Worm (Caenorhabditis elegans) whole organism, young adult: Measurements from ENCODE around the gene acr-12.
A peak's percentile ranks its signal among the peaks of the same experiment; 100 is the strongest.

Experiments used
- B0261.1 ChIP-seq: sonication (generic microtip); optimal IDR thresholded peaks from 2 replicates; lab custom pipeline; 2016; ENCODE audit warnings: mild to moderate bottlenecking, missing genetic modification characterization, moderate library complexity, missing compliant biosample characterization
- D2030.7 ChIP-seq: fragments of 200-800 bp; sonication (Bioruptor generic); IDR thresholded peaks from 2 replicates; pipeline ENCODE4 v1.3.6; 2022; ENCODE audit warnings: missing genetic modification reagents, missing genetic modification characterization, missing compliant biosample characterization
- F37B4.10 ChIP-seq: fragments of 200-800 bp; sonication (Bioruptor generic); IDR thresholded peaks from 2 replicates; pipeline ENCODE4 v1.3.6; 2022; ENCODE audit warnings: missing genetic modification characterization, missing compliant biosample characterization
- F52B5.7 ChIP-seq: sonication (generic microtip); optimal IDR thresholded peaks from 2 replicates; lab custom pipeline; 2016; ENCODE audit warnings: mild to moderate bottlenecking, missing genetic modification characterization, missing compliant biosample characterization
- T26A5.8 ChIP-seq: sonication (generic microtip); optimal IDR thresholded peaks from 2 replicates; lab custom pipeline; 2016; ENCODE audit warnings: missing genetic modification characterization, missing compliant biosample characterization
- Y56A3A.18 ChIP-seq: fragments of 200-800 bp; sonication (Bioruptor generic); IDR thresholded peaks from 2 replicates; pipeline ENCODE4 v1.3.6; 2022; ENCODE audit warnings: missing genetic modification reagents, missing genetic modification characterization, missing compliant biosample characterization
- Y67H2A.10 ChIP-seq: fragments of 200-800 bp; sonication (Bioruptor generic); conservative IDR thresholded peaks from 2 replicates; pipeline ENCODE4 v1.3.6; 2022; ENCODE audit warnings: missing genetic modification reagents, missing genetic modification characterization, missing compliant biosample characterization
- Y95B8A.8 ChIP-seq: fragments of 200-800 bp; sonication (Bioruptor generic); IDR thresholded peaks from 2 replicates; pipeline ENCODE4 v1.3.6; 2022; ENCODE audit warnings: missing genetic modification reagents, missing genetic modification characterization, missing compliant biosample characterization
- ZK185.1 ChIP-seq: sonication (generic microtip); optimal IDR thresholded peaks from 2 replicates; lab custom pipeline; 2016; ENCODE audit warnings: mild to moderate bottlenecking, missing genetic modification characterization, missing compliant biosample characterization; ENCODE audit not compliant: poor library complexity, severe bottlenecking
- aptf-3 ChIP-seq: fragments of 200-800 bp; sonication (Bioruptor generic); IDR thresholded peaks from 2 replicates; pipeline ENCODE4 v1.3.6; 2022; ENCODE audit warnings: missing genetic modification characterization, missing compliant biosample characterization
- athp-1 ChIP-seq: sonication (generic microtip); optimal IDR thresholded peaks from 2 replicates; lab custom pipeline; 2017; ENCODE audit warnings: mild to moderate bottlenecking, missing genetic modification characterization, missing compliant biosample characterization
- attf-3 ChIP-seq: fragments of 200-800 bp; sonication (Bioruptor generic); conservative IDR thresholded peaks from 2 replicates; pipeline ENCODE4 v1.3.6; 2022; ENCODE audit warnings: missing genetic modification reagents, missing genetic modification characterization, missing compliant biosample characterization
- bed-1 ChIP-seq: fragments of 200-800 bp; sonication (Bioruptor generic); IDR thresholded peaks from 2 replicates; pipeline ENCODE4 v1.3.6; 2022; ENCODE audit warnings: missing genetic modification reagents, missing genetic modification characterization, missing compliant biosample characterization
- cebp-1 ChIP-seq, 2 experiments: fragments of 200-800 bp in 1 of 2; sonication (Bioruptor generic) in 1 of 2; sonication (generic microtip) in 1 of 2; IDR thresholded peaks in 1 of 2; optimal IDR thresholded peaks in 1 of 2; 2 replicates each; pipeline versions ENCODE4 v1.3.6 to Lab custom; 2017 to 2022; ENCODE audit warnings: missing compliant biosample characterization in 2 of 2, missing genetic modification characterization in 2 of 2, mild to moderate bottlenecking in 1 of 2, missing genetic modification reagents in 1 of 2, moderate library complexity in 1 of 2
- ceh-40 ChIP-seq: fragments of 200-800 bp; sonication (Bioruptor generic); IDR thresholded peaks from 2 replicates; pipeline ENCODE4 v1.3.6; 2022; ENCODE audit warnings: missing genetic modification characterization, missing compliant biosample characterization
- ceh-91 ChIP-seq: fragments of 200-800 bp; sonication (Bioruptor generic); IDR thresholded peaks from 2 replicates; pipeline ENCODE4 v1.3.6; 2022; ENCODE audit warnings: missing genetic modification reagents, missing genetic modification characterization, missing compliant biosample characterization
- die-1 ChIP-seq: sonication (generic microtip); optimal IDR thresholded peaks from 2 replicates; lab custom pipeline; 2016; ENCODE audit warnings: missing genotype, mild to moderate bottlenecking, missing genetic modification characterization, missing compliant biosample characterization
- dox-1 ChIP-seq: fragments of 200-800 bp; sonication (Bioruptor generic); IDR thresholded peaks from 2 replicates; pipeline ENCODE4 v1.3.6; 2022; ENCODE audit warnings: missing genetic modification reagents, missing genetic modification characterization, missing compliant biosample characterization
- ekl-4 ChIP-seq: fragments of 200-800 bp; sonication (Bioruptor generic); IDR thresholded peaks from 2 replicates; pipeline ENCODE4 v1.3.6; 2022; ENCODE audit warnings: missing genetic modification reagents, missing genetic modification characterization, missing compliant biosample characterization
- ets-4 ChIP-seq: fragments of 200-800 bp; sonication (Bioruptor generic); optimal IDR thresholded peaks from 2 replicates; lab custom pipeline; 2018; ENCODE audit warnings: mild to moderate bottlenecking, missing genetic modification characterization, missing compliant biosample characterization
- fkh-3 ChIP-seq: sonication (generic microtip); optimal IDR thresholded peaks from 2 replicates; lab custom pipeline; 2016; ENCODE audit warnings: mild to moderate bottlenecking, missing genetic modification characterization, missing compliant biosample characterization
- gei-17 ChIP-seq: fragments of 200-800 bp; sonication (Bioruptor generic); optimal IDR thresholded peaks from 2 replicates; lab custom pipeline; 2018; ENCODE audit warnings: mild to moderate bottlenecking, missing genetic modification characterization, missing compliant biosample characterization
- hlh-26 ChIP-seq: fragments of 200-800 bp; sonication (Bioruptor generic); conservative IDR thresholded peaks from 2 replicates; pipeline ENCODE4 v1.3.6; 2022; ENCODE audit warnings: missing genetic modification reagents, missing genetic modification characterization, missing compliant biosample characterization
- hmg-20 ChIP-seq: fragments of 200-800 bp; sonication (Bioruptor generic); IDR thresholded peaks from 2 replicates; pipeline ENCODE4 v1.3.6; 2022; ENCODE audit warnings: missing genetic modification reagents, missing genetic modification characterization, missing compliant biosample characterization
- lin-35 ChIP-seq, 3 experiments: fragments of 150-350 bp in 2 of 3; sonication (generic microtip) in 1 of 3; optimal IDR thresholded peaks; 2 replicates each; lab custom pipeline; 2014 to 2018; ENCODE audit warnings: missing biosample characterization in 3 of 3, missing genetic modification characterization in 3 of 3, missing genetic modification reagents in 3 of 3
- lin-40 ChIP-seq: sonication (generic microtip); optimal IDR thresholded peaks from 2 replicates; lab custom pipeline; 2016; ENCODE audit warnings: missing genetic modification characterization, mild to moderate bottlenecking, missing compliant biosample characterization, missing genotype, missing genetic modification reagents
- lin-54 ChIP-seq: fragments of 200-800 bp; sonication (Bioruptor generic); optimal IDR thresholded peaks from 2 replicates; lab custom pipeline; 2018; ENCODE audit warnings: mild to moderate bottlenecking, missing genetic modification characterization, missing compliant biosample characterization
- lir-1 ChIP-seq: fragments of 200-800 bp; sonication (Bioruptor generic); conservative IDR thresholded peaks from 2 replicates; pipeline ENCODE4 v1.3.6; 2022; ENCODE audit warnings: missing genetic modification reagents, missing genetic modification characterization, missing compliant biosample characterization
- lsl-1 ChIP-seq: fragments of 200-800 bp; sonication (Bioruptor generic); optimal IDR thresholded peaks from 2 replicates; lab custom pipeline; 2018; ENCODE audit warnings: mild to moderate bottlenecking, missing genetic modification characterization, moderate library complexity, missing compliant biosample characterization
- lsy-27 ChIP-seq: sonication (generic microtip); optimal IDR thresholded peaks from 2 replicates; lab custom pipeline; 2017; ENCODE audit warnings: missing genetic modification characterization, mild to moderate bottlenecking, missing compliant biosample characterization, antibody characterized with exemption, missing genotype, borderline replicate concordance; ENCODE audit not compliant: insufficient read depth
- madf-10 ChIP-seq: sonication (generic microtip); optimal IDR thresholded peaks from 2 replicates; lab custom pipeline; 2016; ENCODE audit warnings: mild to moderate bottlenecking, missing genetic modification characterization, missing compliant biosample characterization
- mcd-1 ChIP-seq: fragments of 200-800 bp; sonication (Bioruptor generic); IDR thresholded peaks from 2 replicates; pipeline ENCODE4 v1.3.6; 2022; ENCODE audit warnings: missing genetic modification reagents, missing genetic modification characterization, missing compliant biosample characterization
- mel-28 ChIP-seq: sonication (generic microtip); optimal IDR thresholded peaks from 2 replicates; lab custom pipeline; 2016; ENCODE audit warnings: borderline replicate concordance, mild to moderate bottlenecking, missing genetic modification characterization, missing compliant biosample characterization
- nfyb-1 ChIP-seq: fragments of 200-800 bp; sonication (Bioruptor generic); IDR thresholded peaks from 2 replicates; pipeline ENCODE4 v1.3.6; 2022; ENCODE audit warnings: missing genetic modification reagents, missing genetic modification characterization, missing compliant biosample characterization
- nhr-179 ChIP-seq: sonication (generic microtip); optimal IDR thresholded peaks from 2 replicates; lab custom pipeline; 2016; ENCODE audit warnings: mild to moderate bottlenecking, missing genetic modification characterization, missing compliant biosample characterization
- nhr-80 ChIP-seq: sonication (generic microtip); optimal IDR thresholded peaks from 2 replicates; lab custom pipeline; 2016; ENCODE audit warnings: missing genetic modification characterization, missing compliant biosample characterization
- sdz-38 ChIP-seq: sonication (generic microtip); optimal IDR thresholded peaks from 2 replicates; lab custom pipeline; 2016; ENCODE audit warnings: missing genotype, missing genetic modification characterization, missing compliant biosample characterization
- snpc-1.1 ChIP-seq: sonication (generic microtip); optimal IDR thresholded peaks from 2 replicates; lab custom pipeline; 2017; ENCODE audit warnings: missing genetic modification characterization, mild to moderate bottlenecking, missing compliant biosample characterization, antibody characterized with exemption, moderate library complexity, missing genotype, missing genetic modification reagents; ENCODE audit not compliant: insufficient read depth
- snpc-4 ChIP-seq, 5 experiments: fragments of 150-350 bp in 1 of 5; sonication (generic microtip) in 4 of 5; optimal IDR thresholded peaks; 2 replicates each; lab custom pipeline; 2014 to 2018; ENCODE audit warnings: missing genetic modification characterization in 5 of 5, missing biosample characterization in 3 of 5, antibody characterized with exemption in 2 of 5, mild to moderate bottlenecking in 2 of 5, missing compliant biosample characterization in 2 of 5, missing genotype in 2 of 5, moderate library complexity in 2 of 5, missing genetic modification reagents in 1 of 5
- sptf-2 ChIP-seq: fragments of 200-800 bp; sonication (Bioruptor generic); optimal IDR thresholded peaks from 2 replicates; lab custom pipeline; 2018; ENCODE audit warnings: mild to moderate bottlenecking, missing genetic modification characterization, missing compliant biosample characterization
- tbp1 ChIP-seq: fragments of 200-800 bp; sonication (Bioruptor generic); optimal IDR thresholded peaks from 2 replicates; lab custom pipeline; 2018; ENCODE audit warnings: mild to moderate bottlenecking, missing genetic modification characterization, missing compliant biosample characterization
- unc-62 ChIP-seq: fragments of 150-350 bp; optimal IDR thresholded peaks from 2 replicates; lab custom pipeline; 2014; ENCODE audit warnings: missing biosample characterization, missing genetic modification reagents, missing genetic modification characterization
- xnd-1 ChIP-seq: sonication (generic microtip); optimal IDR thresholded peaks from 2 replicates; lab custom pipeline; 2016; ENCODE audit warnings: missing genotype, missing genetic modification reagents, missing genetic modification characterization, missing compliant biosample characterization
- zim-3 ChIP-seq: sonication (generic microtip); optimal IDR thresholded peaks from 2 replicates; lab custom pipeline; 2017; ENCODE audit warnings: mild to moderate bottlenecking, missing genetic modification characterization, moderate library complexity, missing compliant biosample characterization
- ztf-22 ChIP-seq: fragments of 200-800 bp; sonication (Bioruptor generic); optimal IDR thresholded peaks from 2 replicates; lab custom pipeline; 2018; ENCODE audit warnings: mild to moderate bottlenecking, missing genetic modification characterization, moderate library complexity, missing compliant biosample characterization
- ztf-26 ChIP-seq: sonication (generic microtip); optimal IDR thresholded peaks from 2 replicates; lab custom pipeline; 2017; ENCODE audit warnings: missing genetic modification characterization, missing compliant biosample characterization
- ztf-6 ChIP-seq: fragments of 200-800 bp; sonication (Bioruptor generic); IDR thresholded peaks from 2 replicates; pipeline ENCODE4 v1.3.6; 2022; ENCODE audit warnings: missing genetic modification reagents, missing genetic modification characterization, missing compliant biosample characterization

The acr-12 gene

ce11 chrX:13528630-13529138, 4.0 kb upstream of the acr-12 start, which contains the start of gene F18H3.4 (continued):
- TF ChIP-seq lin-35 (GFP tag; optimal IDR thresholded peaks at IDR 0.05; lab: Kevin White, UChicago): no peak
- no peak for TF ChIP-seq unc-62 (GFP tag; lab: Kevin White, UChicago)
- no peak for TF ChIP-seq sdz-38 (tag; lab: Kevin White, UChicago)
- TF ChIP-seq lin-54 (GFP tag; lab: Kevin White, UChicago): peak; percentile 13
- no peak for TF ChIP-seq mel-28 (tag; lab: Kevin White, UChicago)
- no peak for TF ChIP-seq zim-3 (tag; lab: Kevin White, UChicago)
- TF ChIP-seq D2030.7 (GFP tag; lab: Robert Waterston, UW): no peak
- peak; percentile 80 for TF ChIP-seq ztf-22 (GFP tag; lab: Kevin White, UChicago)
- TF ChIP-seq dox-1: peak; percentile 52
- no peak for TF ChIP-seq die-1 (tag; lab: Kevin White, UChicago)
- no peak for TF ChIP-seq nhr-179 (tag; lab: Kevin White, UChicago)
- TF ChIP-seq Y95B8A.8 (GFP tag; lab: Robert Waterston, UW): no peak
- peak; percentile 50; the same call in 1 of the 2 replicates for TF ChIP-seq nfyb-1 (GFP tag; lab: Robert Waterston, UW)
- no peak for TF ChIP-seq athp-1 (tag; lab: Kevin White, UChicago)
- no peak for TF ChIP-seq B0261.1 (tag; lab: Kevin White, UChicago)
- TF ChIP-seq gei-17 (GFP tag; lab: Kevin White, UChicago): no peak
- TF ChIP-seq lsy-27 (tag; lab: Kevin White, UChicago): no peak
- no peak for TF ChIP-seq lir-1
- TF ChIP-seq cebp-1 (GFP tag; IDR thresholded peaks at IDR 0.05; lab: Robert Waterston, UW): no peak
- TF ChIP-seq cebp-1 (tag; optimal IDR thresholded peaks at IDR 0.05; lab: Kevin White, UChicago): peak; percentile 75
- TF ChIP-seq ztf-26 (tag; lab: Kevin White, UChicago): no peak
- TF ChIP-seq ekl-4 (GFP tag; lab: Robert Waterston, UW): no peak
- peak; percentile 4 for TF ChIP-seq ets-4 (GFP tag; lab: Kevin White, UChicago)
- TF ChIP-seq F52B5.7: no peak
- TF ChIP-seq lin-40: peak; percentile 47
- no peak for TF ChIP-seq aptf-3 (GFP tag; lab: Robert Waterston, UW)
- no peak for TF ChIP-seq Y67H2A.10
- TF ChIP-seq fkh-3 (tag; lab: Kevin White, UChicago): no peak
- peak; percentile 46 for TF ChIP-seq tbp1 (GFP tag; lab: Kevin White, UChicago)
- no peak for TF ChIP-seq ceh-40 (GFP tag; lab: Robert Waterston, UW)
- TF ChIP-seq ZK185.1 (tag; lab: Kevin White, UChicago): no peak
- TF ChIP-seq sptf-2 (GFP tag; lab: Kevin White, UChicago): no peak
- TF ChIP-seq mcd-1 (GFP tag; lab: Robert Waterston, UW): 0 out of 2 replicates have a peak, but pooled peaks have one; percentile 19
- no peak for TF ChIP-seq xnd-1 (tag; lab: Kevin White, UChicago)
- TF ChIP-seq F37B4.10 (GFP tag; lab: Robert Waterston, UW): no peak
- TF ChIP-seq madf-10 (tag; lab: Kevin White, UChicago): peak; percentile 29
- TF ChIP-seq snpc-4 (GFP tag; optimal IDR thresholded peaks at IDR 0.05; lab: Kevin White, UChicago): no peak
- TF ChIP-seq snpc-4 (tag; optimal IDR thresholded peaks at IDR 0.05; lab: Kevin White, UChicago): peak in 1 of 4 experiments; percentile 14
- no peak for TF ChIP-seq attf-3
- peak; percentile 97 for TF ChIP-seq nhr-80
- TF ChIP-seq lsl-1 (GFP tag; lab: Kevin White, UChicago): no peak
- no peak for TF ChIP-seq ceh-91 (GFP tag; lab: Robert Waterston, UW)
- no peak for TF ChIP-seq T26A5.8 (tag; lab: Kevin White, UChicago)
- no peak for TF ChIP-seq ztf-6 (GFP tag; lab: Robert Waterston, UW)
- no peak for TF ChIP-seq Y56A3A.18 (GFP tag; lab: Robert Waterston, UW)
- no peak for TF ChIP-seq hmg-20
- TF ChIP-seq snpc-1.1: no peak
- TF ChIP-seq hlh-26 (GFP tag; lab: Robert Waterston, UW): no peak
- TF ChIP-seq bed-1 (GFP tag; lab: Robert Waterston, UW): no peak
